Comparison of ENCODE assay signal across 1 fruit fly cellular context in the genomic region with DNA sequence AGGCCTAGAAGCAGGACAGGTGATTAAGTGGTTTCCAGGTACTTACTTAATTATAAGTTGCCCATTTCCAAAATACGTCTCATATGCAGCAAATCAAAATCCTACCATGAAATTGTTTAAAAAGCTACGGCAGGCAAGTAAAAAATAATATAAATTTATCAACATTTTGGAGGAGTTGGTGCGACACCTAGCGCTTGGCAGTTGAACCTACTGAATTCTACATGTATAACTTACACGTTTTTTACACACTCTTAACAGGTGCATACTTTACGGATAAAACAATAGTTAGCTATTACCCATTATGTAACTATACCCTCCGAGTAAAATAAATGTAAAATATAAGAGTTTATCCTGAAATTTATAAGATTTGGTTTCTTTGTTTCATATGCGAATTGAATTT.
TF ChIP-seq lines count a peak whose summit lies in the region.

No protein-coding gene starts in this region.

TF ChIP-seq in whole organism, embryonic, 481 proteins besides CTCF, POLR2A, EP300 and RAD21 (continued from another document and continues in another):
- TF ChIP-seq CG1233 (GFP tag; optimal IDR thresholded peaks at IDR 0.05; lab: Kevin White, UChicago), result peak; percentile 50
- peak in 1 of 2 experiments; percentile 5 for TF ChIP-seq crp (GFP tag; optimal IDR thresholded peaks at IDR 0.05; lab: Kevin White, UChicago)
- 0 out of 3 replicates have a peak, but pooled peaks have one; percentile 49 for TF ChIP-seq gce (GFP tag; IDR thresholded peaks at IDR 0.05; lab: Robert Waterston, UW)
- peak; percentile 73 for TF ChIP-seq CG4424 (GFP tag; optimal IDR thresholded peaks at IDR 0.05; lab: Kevin White, UChicago)
- peak; percentile 22 for TF ChIP-seq HmgD (GFP tag; optimal IDR thresholded peaks at IDR 0.05; lab: Kevin White, UChicago)
- peak; percentile 11 for TF ChIP-seq Deaf1 (tag; optimal IDR thresholded peaks at IDR 0.05; lab: Kevin White, UChicago)
- peak; percentile 70 for TF ChIP-seq Mad (GFP tag; optimal IDR thresholded peaks at IDR 0.05; lab: Kevin White, UChicago)
- peak; percentile 43 for TF ChIP-seq odd (GFP tag; optimal IDR thresholded peaks at IDR 0.05; lab: Kevin White, UChicago)
- TF ChIP-seq Ssrp (tag; optimal IDR thresholded peaks at IDR 0.05; lab: Kevin White, UChicago), result peak; percentile 28
- TF ChIP-seq kah (GFP tag; optimal IDR thresholded peaks at IDR 0.05; lab: Kevin White, UChicago), result peak; percentile 15
- no peak for TF ChIP-seq ttk (GFP tag; IDR thresholded peaks at IDR 0.05; lab: Robert Waterston, UW)
- TF ChIP-seq CG2116 (GFP tag; optimal IDR thresholded peaks at IDR 0.05; lab: Kevin White, UChicago), result peak; percentile 34
- peak; percentile 7 for TF ChIP-seq CG18476 (GFP tag; optimal IDR thresholded peaks at IDR 0.05; lab: Kevin White, UChicago)
- TF ChIP-seq CG10565 (GFP tag; optimal IDR thresholded peaks at IDR 0.05; lab: Kevin White, UChicago), result peak; percentile 43
- TF ChIP-seq chif (GFP tag; optimal IDR thresholded peaks at IDR 0.05; lab: Kevin White, UChicago), result peak; percentile 23 to 77
- peak; percentile 36; the same call in 1 of the 3 replicates for TF ChIP-seq croc (GFP tag; conservative IDR thresholded peaks at IDR 0.05; lab: Robert Waterston, UW)
- peak; percentile 43 for TF ChIP-seq CG18619 (GFP tag; optimal IDR thresholded peaks at IDR 0.05; lab: Kevin White, UChicago)
- no peak for TF ChIP-seq pros (GFP tag; optimal IDR thresholded peaks at IDR 0.05; lab: Kevin White, UChicago)
- TF ChIP-seq CG9609 (GFP tag; optimal IDR thresholded peaks at IDR 0.05; lab: Kevin White, UChicago), result peak; percentile 28
- TF ChIP-seq fd102C (GFP tag; optimal IDR thresholded peaks at IDR 0.05; lab: Kevin White, UChicago), result peak; percentile 66
- peak; percentile 49 for TF ChIP-seq CG30403 (GFP tag; optimal IDR thresholded peaks at IDR 0.05; lab: Kevin White, UChicago)
- TF ChIP-seq repo (GFP tag; optimal IDR thresholded peaks at IDR 0.05; lab: Kevin White, UChicago), result peak; percentile 52
- TF ChIP-seq tx (GFP tag; optimal IDR thresholded peaks at IDR 0.05; lab: Kevin White, UChicago), result peak; percentile 14
- TF ChIP-seq nmo (GFP tag; optimal IDR thresholded peaks at IDR 0.05; lab: Kevin White, UChicago), result peak; percentile 53
- TF ChIP-seq Ets97D (GFP tag; optimal IDR thresholded peaks at IDR 0.05; lab: Kevin White, UChicago), result peak; percentile 10
- TF ChIP-seq Doc2 (GFP tag; IDR thresholded peaks at IDR 0.05; lab: Robert Waterston, UW), result no peak
- peak; percentile 18 for TF ChIP-seq CG6765 (GFP tag; optimal IDR thresholded peaks at IDR 0.05; lab: Kevin White, UChicago)
- no peak for TF ChIP-seq unc-4 (GFP tag; IDR thresholded peaks at IDR 0.05; lab: Robert Waterston, UW; ENCODE audit: partially characterized antibody)
- no peak for TF ChIP-seq CG9215 (GFP tag; IDR thresholded peaks at IDR 0.05; lab: Robert Waterston, UW)
- no peak for TF ChIP-seq CG32767 (GFP tag; IDR thresholded peaks at IDR 0.05; lab: Robert Waterston, UW)
- TF ChIP-seq Aef1 (GFP tag; IDR thresholded peaks at IDR 0.05; lab: Robert Waterston, UW), result no peak
- TF ChIP-seq sob (GFP tag; IDR thresholded peaks at IDR 0.05; lab: Robert Waterston, UW), result peak; percentile 84
- TF ChIP-seq CG2875 (GFP tag; optimal IDR thresholded peaks at IDR 0.05; lab: Kevin White, UChicago), result peak; percentile 62
- TF ChIP-seq dysf (GFP tag; IDR thresholded peaks at IDR 0.05; lab: Robert Waterston, UW), result peak; percentile 47; the same call in 2 of the 3 replicates
- peak; percentile 40 for TF ChIP-seq twi (tag; optimal IDR thresholded peaks at IDR 0.05; lab: Kevin White, UChicago)
- no peak for TF ChIP-seq oc (tag; optimal IDR thresholded peaks at IDR 0.05; lab: Kevin White, UChicago)
- peak; percentile 38 for TF ChIP-seq nerfin-1 (tag; optimal IDR thresholded peaks at IDR 0.05; lab: Kevin White, UChicago)
- TF ChIP-seq Lhr (GFP tag; optimal IDR thresholded peaks at IDR 0.05; lab: Kevin White, UChicago), result peak; percentile 76
- peak; percentile 41; the same call in 1 of the 2 replicates for TF ChIP-seq CG13287 (GFP tag; IDR thresholded peaks at IDR 0.05; lab: Robert Waterston, UW; ENCODE audit: partially characterized antibody)
- peak; percentile 76 for TF ChIP-seq az2 (GFP tag; optimal IDR thresholded peaks at IDR 0.05; lab: Kevin White, UChicago)
- peak; percentile 61 for TF ChIP-seq CoRest (tag; optimal IDR thresholded peaks at IDR 0.05; lab: Kevin White, UChicago)
- TF ChIP-seq CG18262 (tag; optimal IDR thresholded peaks at IDR 0.05; lab: Kevin White, UChicago), result peak; percentile 43
- TF ChIP-seq klu (GFP tag; IDR thresholded peaks at IDR 0.05; lab: Robert Waterston, UW), result no peak
- TF ChIP-seq CG10654 (GFP tag; optimal IDR thresholded peaks at IDR 0.05; lab: Kevin White, UChicago), result peak; percentile 22
- peak; percentile 64 for TF ChIP-seq CG17829 (tag; optimal IDR thresholded peaks at IDR 0.05; lab: Kevin White, UChicago)
- TF ChIP-seq gem (tag; optimal IDR thresholded peaks at IDR 0.05; lab: Kevin White, UChicago), result peak; percentile 62
- TF ChIP-seq gfzf (GFP tag; optimal IDR thresholded peaks at IDR 0.05; lab: Kevin White, UChicago), result no peak
- peak; percentile 62 for TF ChIP-seq lab (GFP tag; optimal IDR thresholded peaks at IDR 0.05; lab: Kevin White, UChicago)
- TF ChIP-seq B-H1 (GFP tag; IDR thresholded peaks at IDR 0.05; lab: Robert Waterston, UW), result peak; percentile 39; the same call in 2 of the 3 replicates
- peak; percentile 54 for TF ChIP-seq CG12104 (GFP tag; optimal IDR thresholded peaks at IDR 0.05; lab: Kevin White, UChicago)
- no peak for TF ChIP-seq sc (optimal IDR thresholded peaks at IDR 0.05; lab: Kevin White, UChicago)
- peak; percentile 60 for TF ChIP-seq sc (GFP tag; optimal IDR thresholded peaks at IDR 0.05; lab: Kevin White, UChicago)
- TF ChIP-seq CG14014 (GFP tag; IDR thresholded peaks at IDR 0.05; lab: Robert Waterston, UW), result peak; percentile 74
- TF ChIP-seq en (GFP tag; optimal IDR thresholded peaks at IDR 0.05; lab: Kevin White, UChicago), result peak; percentile 57
- peak; percentile 0 for TF ChIP-seq CG7928 (GFP tag; optimal IDR thresholded peaks at IDR 0.05; lab: Kevin White, UChicago)
- TF ChIP-seq lov (optimal IDR thresholded peaks at IDR 0.05; lab: Kevin White, UChicago), result no peak
- TF ChIP-seq lov (GFP tag; IDR thresholded peaks at IDR 0.05; lab: Robert Waterston, UW), result no peak
- no peak for TF ChIP-seq Adf1 (GFP tag; IDR thresholded peaks at IDR 0.05; lab: Robert Waterston, UW)
- peak; percentile 32 for TF ChIP-seq slou (GFP tag; optimal IDR thresholded peaks at IDR 0.05; lab: Kevin White, UChicago)
- TF ChIP-seq Xrp1 (GFP tag; IDR thresholded peaks at IDR 0.05; lab: Robert Waterston, UW), result peak; percentile 72
- TF ChIP-seq CG10431 (GFP tag; optimal IDR thresholded peaks at IDR 0.05; lab: Kevin White, UChicago), result peak; percentile 26
- no peak for TF ChIP-seq D (optimal IDR thresholded peaks at IDR 0.05; lab: Kevin White, UChicago)
- TF ChIP-seq D (GFP tag; optimal IDR thresholded peaks at IDR 0.05; lab: Kevin White, UChicago), result peak; percentile 17
- peak; percentile 54 for TF ChIP-seq tin (GFP tag; optimal IDR thresholded peaks at IDR 0.05; lab: Kevin White, UChicago)
- TF ChIP-seq dmrt11E (tag; optimal IDR thresholded peaks at IDR 0.05; lab: Kevin White, UChicago), result peak; percentile 63
- no peak for TF ChIP-seq BEAF-32 (GFP tag; optimal IDR thresholded peaks at IDR 0.05; lab: Kevin White, UChicago)
- TF ChIP-seq scrt (GFP tag; optimal IDR thresholded peaks at IDR 0.05; lab: Kevin White, UChicago), result peak; percentile 25
- peak; percentile 81 for TF ChIP-seq Rfx (GFP tag; IDR thresholded peaks at IDR 0.05; lab: Robert Waterston, UW)
- TF ChIP-seq CG4854 (GFP tag; optimal IDR thresholded peaks at IDR 0.05; lab: Kevin White, UChicago), result peak; percentile 64
- TF ChIP-seq CG8944 (GFP tag; optimal IDR thresholded peaks at IDR 0.05; lab: Kevin White, UChicago), result peak; percentile 57
- no peak for TF ChIP-seq CG2129 (GFP tag; IDR thresholded peaks at IDR 0.05; lab: Robert Waterston, UW; ENCODE audit: partially characterized antibody)
- TF ChIP-seq shn (GFP tag; optimal IDR thresholded peaks at IDR 0.05; lab: Kevin White, UChicago), result peak; percentile 59
- TF ChIP-seq NK7.1 (GFP tag; optimal IDR thresholded peaks at IDR 0.05; lab: Kevin White, UChicago), result no peak
- peak; percentile 75 for TF ChIP-seq Jarid2 (GFP tag; optimal IDR thresholded peaks at IDR 0.05; lab: Kevin White, UChicago)
- TF ChIP-seq CG3847 (GFP tag; IDR thresholded peaks at IDR 0.05; lab: Robert Waterston, UW), result no peak; the same call in 1 of the 2 replicates
- TF ChIP-seq nau (GFP tag; optimal IDR thresholded peaks at IDR 0.05; lab: Kevin White, UChicago), result peak; percentile 31
- TF ChIP-seq grau (tag; optimal IDR thresholded peaks at IDR 0.05; lab: Kevin White, UChicago), result peak; percentile 60
- TF ChIP-seq schlank (tag; optimal IDR thresholded peaks at IDR 0.05; lab: Kevin White, UChicago), result peak; percentile 9
- peak; percentile 79 for TF ChIP-seq amos (GFP tag; IDR thresholded peaks at IDR 0.05; lab: Robert Waterston, UW; ENCODE audit: partially characterized antibody)
- peak; percentile 67 for TF ChIP-seq CG7839 (tag; optimal IDR thresholded peaks at IDR 0.05; lab: Kevin White, UChicago)
- no peak for TF ChIP-seq psq (GFP tag; optimal IDR thresholded peaks at IDR 0.05; lab: Kevin White, UChicago)
- TF ChIP-seq Bdp1 (GFP tag; optimal IDR thresholded peaks at IDR 0.05; lab: Kevin White, UChicago), result peak; percentile 24
- TF ChIP-seq ac (GFP tag; optimal IDR thresholded peaks at IDR 0.05; lab: Kevin White, UChicago), result peak; percentile 32
- peak; percentile 1 for TF ChIP-seq ab (GFP tag; optimal IDR thresholded peaks at IDR 0.05; lab: Kevin White, UChicago)
- peak; percentile 61; the same call in 1 of the 2 replicates for TF ChIP-seq ara (GFP tag; IDR thresholded peaks at IDR 0.05; lab: Robert Waterston, UW)
- TF ChIP-seq ftz-f1 (GFP tag; optimal IDR thresholded peaks at IDR 0.05; lab: Kevin White, UChicago), result no peak
- TF ChIP-seq unpg (GFP tag; optimal IDR thresholded peaks at IDR 0.05; lab: Kevin White, UChicago), result peak; percentile 64
- TF ChIP-seq trem (tag; optimal IDR thresholded peaks at IDR 0.05; lab: Kevin White, UChicago), result peak; percentile 41
- peak; percentile 48 for TF ChIP-seq Bteb2 (GFP tag; optimal IDR thresholded peaks at IDR 0.05; lab: Kevin White, UChicago)
- peak; percentile 95 for TF ChIP-seq CG2199 (GFP tag; IDR thresholded peaks at IDR 0.05; lab: Robert Waterston, UW)
- TF ChIP-seq CG33213 (GFP tag; optimal IDR thresholded peaks at IDR 0.05; lab: Kevin White, UChicago), result peak; percentile 77
- TF ChIP-seq ems (GFP tag; optimal IDR thresholded peaks at IDR 0.05; lab: Kevin White, UChicago), result peak; percentile 30
- peak; percentile 60 for TF ChIP-seq CG6254 (GFP tag; optimal IDR thresholded peaks at IDR 0.05; lab: Kevin White, UChicago)
- peak; percentile 30 for TF ChIP-seq pum (GFP tag; optimal IDR thresholded peaks at IDR 0.05; lab: Kevin White, UChicago)
- peak; percentile 63 for TF ChIP-seq Dek (tag; optimal IDR thresholded peaks at IDR 0.05; lab: Kevin White, UChicago)
- TF ChIP-seq PHDP (tag; optimal IDR thresholded peaks at IDR 0.05; lab: Kevin White, UChicago), result peak; percentile 73
- peak; percentile 44 for TF ChIP-seq CG4707 (GFP tag; optimal IDR thresholded peaks at IDR 0.05; lab: Kevin White, UChicago)
- TF ChIP-seq salm (tag; optimal IDR thresholded peaks at IDR 0.05; lab: Kevin White, UChicago), result peak; percentile 40
- TF ChIP-seq onecut (GFP tag; IDR thresholded peaks at IDR 0.05; lab: Robert Waterston, UW), result peak; percentile 62
- peak; percentile 52 for TF ChIP-seq lilli (GFP tag; optimal IDR thresholded peaks at IDR 0.05; lab: Kevin White, UChicago)
- peak; percentile 24 for TF ChIP-seq CHES-1-like (GFP tag; optimal IDR thresholded peaks at IDR 0.05; lab: Kevin White, UChicago)
- peak in 1 of 3 experiments; percentile 38 for TF ChIP-seq lola (GFP tag; optimal IDR thresholded peaks at IDR 0.05; lab: Kevin White, UChicago)
- TF ChIP-seq Lpt (GFP tag; optimal IDR thresholded peaks at IDR 0.05; lab: Kevin White, UChicago), result peak; percentile 45
- TF ChIP-seq CG8290 (GFP tag; optimal IDR thresholded peaks at IDR 0.05; lab: Kevin White, UChicago), result no peak
- TF ChIP-seq CG8290 (tag; optimal IDR thresholded peaks at IDR 0.05; lab: Kevin White, UChicago), result peak; percentile 33 to 70
- TF ChIP-seq CG30431 (GFP tag; optimal IDR thresholded peaks at IDR 0.05; lab: Kevin White, UChicago), result peak; percentile 2
- TF ChIP-seq ssp (GFP tag; IDR thresholded peaks at IDR 0.05; lab: Robert Waterston, UW), result no peak; the same call in 1 of the 2 replicates
- TF ChIP-seq Bgb (GFP tag; IDR thresholded peaks at IDR 0.05; lab: Robert Waterston, UW; ENCODE audit: partially characterized antibody), result peak; percentile 79
- TF ChIP-seq CG12391 (tag; optimal IDR thresholded peaks at IDR 0.05; lab: Kevin White, UChicago), result peak; percentile 56
- peak; percentile 28; the same call in 1 of the 3 replicates for TF ChIP-seq CG14050 (GFP tag; IDR thresholded peaks at IDR 0.05; lab: Robert Waterston, UW)
- TF ChIP-seq disco-r (GFP tag; optimal IDR thresholded peaks at IDR 0.05; lab: Kevin White, UChicago), result peak; percentile 70
- TF ChIP-seq CG11456 (GFP tag; IDR thresholded peaks at IDR 0.05; lab: Robert Waterston, UW), result peak; percentile 74; the same call in 2 of the 3 replicates
- peak; percentile 56 for TF ChIP-seq CG14441 (GFP tag; IDR thresholded peaks at IDR 0.05; lab: Robert Waterston, UW)
- TF ChIP-seq sens-2 (GFP tag; IDR thresholded peaks at IDR 0.05; lab: Robert Waterston, UW), result no peak
- TF ChIP-seq CG9876 (GFP tag; optimal IDR thresholded peaks at IDR 0.05; lab: Kevin White, UChicago), result peak; percentile 24
- peak; percentile 65 for TF ChIP-seq Meics (GFP tag; optimal IDR thresholded peaks at IDR 0.05; lab: Kevin White, UChicago)
- TF ChIP-seq dan (GFP tag; IDR thresholded peaks at IDR 0.05; lab: Robert Waterston, UW), result no peak
- TF ChIP-seq CG16779 (GFP tag; IDR thresholded peaks at IDR 0.05; lab: Robert Waterston, UW), result no peak
- TF ChIP-seq Myb (GFP tag; optimal IDR thresholded peaks at IDR 0.05; lab: Kevin White, UChicago), result peak; percentile 20
- peak; percentile 63 for TF ChIP-seq CG11504 (tag; optimal IDR thresholded peaks at IDR 0.05; lab: Kevin White, UChicago)
- peak; percentile 14 for TF ChIP-seq CG12942 (GFP tag; optimal IDR thresholded peaks at IDR 0.05; lab: Kevin White, UChicago)
- no peak for TF ChIP-seq Sin3A (optimal IDR thresholded peaks at IDR 0.05; lab: Kevin White, UChicago)
- no peak for TF ChIP-seq GATAe (GFP tag; conservative IDR thresholded peaks at IDR 0.05; lab: Robert Waterston, UW)
- TF ChIP-seq CG9437 (GFP tag; optimal IDR thresholded peaks at IDR 0.05; lab: Kevin White, UChicago), result peak; percentile 15
- peak; percentile 49 for TF ChIP-seq Blimp-1 (GFP tag; optimal IDR thresholded peaks at IDR 0.05; lab: Kevin White, UChicago)
- TF ChIP-seq maf-S (GFP tag; optimal IDR thresholded peaks at IDR 0.05; lab: Kevin White, UChicago), result peak; percentile 41
